Fruit fly (Drosophila melanogaster): ENCODE data around the gene ko.

The ko gene

dm6 chr3L:21176935-21177581 is 46.1 kb upstream of the ko start (continued):
- peak; percentile 16 to 28 for TF ChIP-seq chif (GFP tag; optimal IDR thresholded peaks at IDR 0.05)
- TF ChIP-seq ERR (GFP tag; optimal IDR thresholded peaks at IDR 0.05), result no peak
- no peak for TF ChIP-seq E2f2 (GFP tag; IDR thresholded peaks at IDR 0.05)
- peak; percentile 12 for TF ChIP-seq CG10267 (tag; optimal IDR thresholded peaks at IDR 0.05)
- TF ChIP-seq D19B (GFP tag; optimal IDR thresholded peaks at IDR 0.05), result peak; percentile 71
- no peak for TF ChIP-seq CG17186 (GFP tag; optimal IDR thresholded peaks at IDR 0.05)
- peak; percentile 66 for TF ChIP-seq CG13624 (GFP tag; optimal IDR thresholded peaks at IDR 0.05)
- peak; percentile 69 for TF ChIP-seq CG9727 (GFP tag; optimal IDR thresholded peaks at IDR 0.05)
- no peak for TF ChIP-seq C15 (GFP tag; IDR thresholded peaks at IDR 0.05)
- peak; percentile 3 for TF ChIP-seq odd (GFP tag; optimal IDR thresholded peaks at IDR 0.05)
- no peak for TF ChIP-seq CG11093 (GFP tag; IDR thresholded peaks at IDR 0.05)
- peak; percentile 74 for TF ChIP-seq seq (GFP tag; IDR thresholded peaks at IDR 0.05)
- TF ChIP-seq CG3281 (GFP tag; optimal IDR thresholded peaks at IDR 0.05), result peak; percentile 83
- peak; percentile 61; the same call in 1 of the 2 replicates for TF ChIP-seq CG32772 (GFP tag; IDR thresholded peaks at IDR 0.05)
- TF ChIP-seq pita (GFP tag; optimal IDR thresholded peaks at IDR 0.05), result no peak
- peak; percentile 57 for TF ChIP-seq CG14667 (GFP tag; IDR thresholded peaks at IDR 0.05)
- no peak for TF ChIP-seq sens-2 (GFP tag; IDR thresholded peaks at IDR 0.05)
- no peak for TF ChIP-seq CG6813 (GFP tag; optimal IDR thresholded peaks at IDR 0.05)
- TF ChIP-seq ci (GFP tag; IDR thresholded peaks at IDR 0.05), result peak; percentile 52; the same call in 2 of the 3 replicates
- peak; percentile 8 for TF ChIP-seq CG1792 (GFP tag; optimal IDR thresholded peaks at IDR 0.05)
- peak; percentile 87 for TF ChIP-seq Hmr (GFP tag; optimal IDR thresholded peaks at IDR 0.05)
- peak; percentile 93 for TF ChIP-seq CG32532 (GFP tag; IDR thresholded peaks at IDR 0.05)
- TF ChIP-seq CG7839 (tag; optimal IDR thresholded peaks at IDR 0.05), result peak; percentile 81
- TF ChIP-seq CG12155 (GFP tag; optimal IDR thresholded peaks at IDR 0.05), result peak; percentile 73
- peak; percentile 58 for TF ChIP-seq CG10147 (GFP tag; optimal IDR thresholded peaks at IDR 0.05)
- TF ChIP-seq CG10321 (GFP tag; IDR thresholded peaks at IDR 0.05), result peak; percentile 41; the same call in 1 of the 2 replicates
- peak; percentile 8 for TF ChIP-seq tup (GFP tag; optimal IDR thresholded peaks at IDR 0.05)
- TF ChIP-seq gro (GFP tag; optimal IDR thresholded peaks at IDR 0.05), result peak; percentile 30
- TF ChIP-seq Atf6 (GFP tag; IDR thresholded peaks at IDR 0.05), result peak; percentile 86
- peak; percentile 28 for TF ChIP-seq CG4854 (GFP tag; optimal IDR thresholded peaks at IDR 0.05)
- TF ChIP-seq Nf-YB (GFP tag; optimal IDR thresholded peaks at IDR 0.05), result peak; percentile 20
- TF ChIP-seq CG3726 (GFP tag; IDR thresholded peaks at IDR 0.05), result 0 out of 3 replicates have a peak, but pooled peaks have one; percentile 18
- no peak for TF ChIP-seq Sin3A (optimal IDR thresholded peaks at IDR 0.05)
- TF ChIP-seq CG1602 (GFP tag; optimal IDR thresholded peaks at IDR 0.05), result peak; percentile 40
- TF ChIP-seq tap (tag; optimal IDR thresholded peaks at IDR 0.05), result no peak
- TF ChIP-seq sc (optimal IDR thresholded peaks at IDR 0.05), result no peak
- no peak for TF ChIP-seq sc (GFP tag; optimal IDR thresholded peaks at IDR 0.05)
- peak; percentile 63 to 66 for TF ChIP-seq Pdp1 (GFP tag; optimal IDR thresholded peaks at IDR 0.05)
- no peak for TF ChIP-seq CG3163 (GFP tag; optimal IDR thresholded peaks at IDR 0.05)
- no peak for TF ChIP-seq pan (optimal IDR thresholded peaks at IDR 0.05)
- peak in 1 of 2 experiments; percentile 69 for TF ChIP-seq pan (GFP tag; optimal IDR thresholded peaks at IDR 0.05 in 1 of 2, IDR thresholded peaks at IDR 0.05 in 1 of 2)
- TF ChIP-seq bowl (GFP tag; IDR thresholded peaks at IDR 0.05), result peak; percentile 16; the same call in 1 of the 2 replicates
- 0 out of 3 replicates have a peak, but pooled peaks have one; percentile 17 for TF ChIP-seq otp (GFP tag; IDR thresholded peaks at IDR 0.05)
- TF ChIP-seq Dek (tag; optimal IDR thresholded peaks at IDR 0.05), result peak; percentile 70
- TF ChIP-seq lmd (GFP tag; IDR thresholded peaks at IDR 0.05), result peak; percentile 83
- no peak for TF ChIP-seq Elba2 (GFP tag; optimal IDR thresholded peaks at IDR 0.05)
- no peak for TF ChIP-seq pzg (GFP tag; optimal IDR thresholded peaks at IDR 0.05)
- TF ChIP-seq Fer3 (tag; optimal IDR thresholded peaks at IDR 0.05), result peak; percentile 83
- TF ChIP-seq ara (GFP tag; IDR thresholded peaks at IDR 0.05), result no peak
- peak; percentile 77 for TF ChIP-seq CG14441 (GFP tag; IDR thresholded peaks at IDR 0.05)
- peak; percentile 9 for TF ChIP-seq zf30C (GFP tag; optimal IDR thresholded peaks at IDR 0.05)
